Fruit fly (Drosophila melanogaster): ENCODE results near the gene REG.

DNA sequence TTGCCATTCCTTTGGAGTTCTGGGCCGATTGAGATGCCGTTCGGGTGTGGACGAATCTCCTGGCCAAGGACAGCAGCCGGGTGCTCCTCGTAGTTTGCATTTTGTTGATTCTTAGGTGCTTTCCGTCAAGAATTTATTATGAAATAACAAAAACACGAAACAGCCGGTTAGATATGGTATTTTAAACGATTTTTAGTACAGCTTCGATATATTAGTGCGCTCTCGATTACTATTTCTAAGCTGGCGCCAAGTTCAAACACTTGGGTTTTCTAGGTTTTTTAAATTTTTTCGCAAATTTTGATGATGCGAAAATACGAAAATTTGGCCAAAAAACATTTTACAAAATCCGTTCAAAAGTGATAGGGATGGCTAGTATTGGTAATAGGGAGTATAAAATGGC, 17.9 kb upstream of the REG start, which contains the start of gene Coq5:
- TF ChIP-seq cnc (optimal IDR thresholded peaks at IDR 0.05) (no peak), CG1620 (GFP tag; optimal IDR thresholded peaks at IDR 0.05) (no peak), kay (GFP tag; ENCODE audit: borderline replicate concordance) (no peak), pad (GFP tag; optimal IDR thresholded peaks at IDR 0.05) (no peak), CG33017 (tag; optimal IDR thresholded peaks at IDR 0.05) (no peak), bab1 (GFP tag; optimal IDR thresholded peaks at IDR 0.05) (no peak)
